Fruit fly (Drosophila melanogaster) S2 (cell line): Measurements from ENCODE around the gene CG33181.

ENCODE experiments used
- CG8478 ChIP-seq: fragments of >200 bp; optimal IDR thresholded peaks from 2 replicates; lab custom pipeline; 2018
- CTCF ChIP-seq, 2 experiments: fragments of >200 bp; optimal IDR thresholded peaks; 2 replicates each; lab custom pipeline; 2018

dm6 chrX:8484778-8485177 lies 4.4 kb upstream of the CG33181 start:
- TF ChIP-seq CTCF (optimal IDR thresholded peaks at IDR 0.05; lab: Kevin White, UChicago) = no peak
- no peak for TF ChIP-seq CG8478
